Worm (Caenorhabditis elegans): ENCODE results near the gene nlg-1.

DNA sequence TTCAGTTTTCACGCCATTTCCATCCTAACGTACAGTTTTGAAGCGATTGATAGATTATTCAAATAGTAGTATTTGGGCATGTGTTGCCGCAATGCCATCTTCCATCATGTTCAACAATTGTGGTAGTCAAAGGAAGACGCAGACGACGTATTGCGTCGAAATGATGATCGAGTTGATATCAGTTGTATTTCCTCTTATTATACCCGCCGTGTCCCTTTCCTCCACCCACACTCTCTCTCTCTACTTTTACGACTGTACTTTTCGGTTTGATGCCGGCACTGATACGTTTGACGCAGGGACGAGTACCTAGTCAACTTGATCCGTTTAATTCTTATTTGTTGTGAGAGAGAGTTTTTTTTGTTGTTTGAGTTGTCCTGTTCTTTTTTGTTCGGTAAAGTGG, 41.6 kb upstream of the nlg-1 start:
- TF ChIP-seq egl-27 (tag; optimal IDR thresholded peaks at IDR 0.05), result no peak
- TF ChIP-seq dve-1 (tag; optimal IDR thresholded peaks at IDR 0.05; ENCODE audit: insufficient read depth), result peak; percentile 56
- no peak for TF ChIP-seq ztf-7 (tag; optimal IDR thresholded peaks at IDR 0.05)
